Worm (Caenorhabditis elegans): ENCODE data around the gene F58F12.3.

Gene F58F12.3

DNA sequence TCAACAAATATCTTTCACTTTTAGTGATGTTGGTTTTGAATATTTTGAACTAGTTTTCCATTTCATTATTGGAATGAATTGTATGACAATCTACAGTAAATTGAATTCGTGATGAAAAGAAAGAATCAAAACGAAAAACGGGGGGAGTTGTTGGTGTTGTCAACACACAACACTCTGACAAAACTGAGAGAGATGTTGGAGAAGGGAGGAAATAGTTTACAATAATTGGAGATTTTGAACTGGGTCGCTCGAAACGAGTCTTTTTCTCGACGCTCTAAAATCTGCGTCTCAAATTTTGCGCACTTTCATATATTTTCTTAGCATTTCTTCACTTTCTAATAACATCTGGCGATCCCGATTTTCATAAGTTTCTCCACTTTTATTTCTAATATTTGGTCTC, 47.2 kb downstream of the F58F12.3 start, which contains the start of gene txt-18:
TSS of gene txt-18 (plus strand) at position 180 of the 400 bp plus-strand sequence.
- TF ChIP-seq ztf-16 (tag; optimal IDR thresholded peaks at IDR 0.05): no peak
- TF ChIP-seq hlh-13 (GFP tag; optimal IDR thresholded peaks at IDR 0.05): no peak
- TF ChIP-seq ceh-9 (tag; optimal IDR thresholded peaks at IDR 0.05): no peak
- TF ChIP-seq ceh-48 (tag; optimal IDR thresholded peaks at IDR 0.05): no peak
- TF ChIP-seq madf-2 (tag; optimal IDR thresholded peaks at IDR 0.05): no peak
- no peak for TF ChIP-seq ets-4 (tag; optimal IDR thresholded peaks at IDR 0.05)

ce11 chrII:6342455-6342854, 48.6 kb downstream of the F58F12.3 start:
- TF ChIP-seq sox-2 (GFP tag; IDR thresholded peaks at IDR 0.05): no peak
- TF ChIP-seq unc-42 (tag; optimal IDR thresholded peaks at IDR 0.05): no peak
- no peak for TF ChIP-seq pax-1 (tag; optimal IDR thresholded peaks at IDR 0.05)
- TF ChIP-seq zip-5 (tag; optimal IDR thresholded peaks at IDR 0.05): no peak
- TF ChIP-seq dmd-4 (tag; optimal IDR thresholded peaks at IDR 0.05; ENCODE audit: borderline replicate concordance): no peak
- no peak for TF ChIP-seq tbx-7 (tag; optimal IDR thresholded peaks at IDR 0.05)

DNA sequence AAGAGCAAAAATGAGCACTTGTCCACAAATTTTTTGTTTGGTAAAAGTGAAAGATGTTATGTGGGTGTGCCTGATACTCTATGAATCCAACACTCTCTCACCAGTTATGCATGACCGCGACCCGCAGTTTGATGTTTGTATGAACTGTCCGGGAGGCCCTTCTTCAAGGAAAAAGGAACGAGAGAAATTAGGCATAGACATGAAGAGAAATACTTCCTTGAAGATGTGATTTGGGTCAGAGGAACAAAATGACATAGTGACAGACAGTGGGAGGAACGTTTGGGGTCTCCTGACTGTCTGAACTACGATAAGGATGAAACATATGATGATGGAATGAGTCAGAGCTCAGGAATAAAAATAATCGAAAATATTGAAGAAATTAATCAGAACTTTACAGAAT, 50.0 kb downstream of the F58F12.3 start:
- TF ChIP-seq ets-4 (tag; optimal IDR thresholded peaks at IDR 0.05) (no peak), ceh-6 (GFP tag; optimal IDR thresholded peaks at IDR 0.05) (no peak), unc-55 (GFP tag; optimal IDR thresholded peaks at IDR 0.05) (no peak), hlh-15 (tag; optimal IDR thresholded peaks at IDR 0.05) (no peak), npax-4 (tag; optimal IDR thresholded peaks at IDR 0.05) (no peak), ceh-19 (GFP tag; optimal IDR thresholded peaks at IDR 0.05) (no peak), dmd-4 (tag; optimal IDR thresholded peaks at IDR 0.05; ENCODE audit: borderline replicate concordance) (no peak)

DNA sequence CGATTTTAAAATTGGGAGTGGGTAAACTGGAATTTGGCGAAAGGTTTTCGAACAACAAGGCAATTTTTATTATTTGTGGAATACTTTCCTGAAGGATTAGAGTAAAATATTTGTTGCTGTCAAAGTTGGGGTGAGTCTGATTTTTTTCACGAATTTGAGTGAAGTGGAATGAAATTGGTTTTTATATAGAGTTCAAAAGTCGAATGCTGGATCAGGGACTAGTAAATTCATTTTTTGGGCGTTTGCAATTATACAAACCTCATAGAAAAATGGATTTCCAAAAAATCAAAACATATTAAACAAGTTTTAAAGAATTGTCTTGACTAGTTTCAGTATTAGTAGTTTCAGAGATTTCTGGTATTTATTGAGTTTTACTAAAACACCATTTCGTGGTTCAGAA, 51.1 kb downstream of the F58F12.3 start, which contains the start of gene C32D5.7:
TSS of gene C32D5.7 (minus strand) at position 101 of the 400 bp plus-strand sequence.
- TF ChIP-seq K02D7.2 (tag; optimal IDR thresholded peaks at IDR 0.05) (no peak), sdc-2 (tag; optimal IDR thresholded peaks at IDR 0.05) (no peak), ceh-31 (tag; optimal IDR thresholded peaks at IDR 0.05) (no peak), T23F11.4 (GFP tag; optimal IDR thresholded peaks at IDR 0.05) (no peak)

DNA sequence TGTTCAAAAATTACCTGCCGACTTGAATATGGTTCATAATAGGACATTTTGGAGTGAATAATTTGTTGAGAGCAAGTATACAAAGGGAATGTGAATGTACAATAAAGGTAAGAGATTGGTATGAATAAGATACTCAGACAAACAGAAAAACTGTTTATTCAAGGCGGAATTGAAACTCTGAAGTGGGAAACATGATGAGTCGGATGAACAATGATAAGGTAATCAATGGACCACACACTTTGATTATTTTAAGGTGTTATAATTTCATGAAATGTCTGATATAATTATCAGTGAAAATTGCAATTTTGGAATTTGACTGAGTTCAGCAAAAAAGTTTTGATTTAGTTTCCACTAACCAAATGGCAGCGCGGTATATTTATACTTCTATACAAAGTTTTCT, 51.6 kb downstream of the F58F12.3 start:
- TF ChIP-seq F13H6.1 (tag; optimal IDR thresholded peaks at IDR 0.05) (no peak), ceh-14 (tag; optimal IDR thresholded peaks at IDR 0.05) (no peak), odd-2 (tag; optimal IDR thresholded peaks at IDR 0.05) (no peak), ztf-16 (tag; optimal IDR thresholded peaks at IDR 0.05) (no peak), dve-1 (tag; optimal IDR thresholded peaks at IDR 0.05) (peak; percentile 41), pha-2 (tag; optimal IDR thresholded peaks at IDR 0.05) (no peak), hlh-30 (tag; optimal IDR thresholded peaks at IDR 0.05; ENCODE audit: insufficient read depth) (no peak), lim-6 (tag; optimal IDR thresholded peaks at IDR 0.05) (no peak), K02D7.2 (tag; optimal IDR thresholded peaks at IDR 0.05) (no peak)

All from whole organism, late embryonic.